Fruit fly (Drosophila melanogaster) whole organism: Measurements from ENCODE around the gene CG33230.

Experiments
- CG8478 ChIP-seq: fragments of >200 bp; optimal IDR thresholded peaks from 2 replicates; lab custom pipeline; 2018; ENCODE audit warnings: inconsistent platforms
- Dll ChIP-seq: fragments of >200 bp; optimal IDR thresholded peaks from 2 replicates; lab custom pipeline; 2017
- EcR ChIP-seq, 2 experiments: fragments of >200 bp; optimal IDR thresholded peaks; 2 replicates each; lab custom pipeline; 2017; ENCODE audit warnings: missing biosample characterization in 2 of 2, missing genetic modification characterization in 2 of 2, missing genetic modification reagents in 2 of 2
- usp ChIP-seq: fragments of >200 bp; optimal IDR thresholded peaks from 2 replicates; lab custom pipeline; 2017; ENCODE audit warnings: missing biosample characterization, missing genetic modification characterization, mixed read lengths

DNA sequence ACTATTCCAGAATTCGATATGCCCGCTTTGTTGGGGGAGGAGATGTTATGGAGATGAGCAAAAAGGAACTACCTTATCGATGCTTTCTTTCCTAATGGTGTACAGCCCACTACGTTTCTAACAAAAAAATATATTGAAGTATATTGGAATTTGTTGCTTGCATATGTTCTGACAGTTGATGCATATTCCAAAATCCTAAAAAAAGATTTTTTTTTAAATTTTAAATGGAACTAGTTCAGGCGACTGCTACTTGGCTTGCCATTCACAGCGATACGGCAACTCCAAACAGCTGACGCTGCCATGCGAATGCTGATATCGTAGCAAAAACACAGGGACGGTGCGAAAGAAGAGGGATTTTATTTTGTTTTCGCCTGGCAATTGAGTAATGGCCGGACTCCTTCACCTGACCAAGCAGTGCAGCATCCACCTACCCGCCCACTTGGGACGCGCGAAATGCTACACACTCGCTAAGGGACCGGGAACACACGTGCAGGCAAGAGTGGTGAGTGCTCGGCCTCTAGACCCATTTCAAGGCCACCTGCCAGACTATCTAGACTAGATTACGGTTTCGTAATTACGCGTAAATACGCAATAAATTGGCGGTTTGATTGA, at the start of gene CG33230, which contains the start of the genes CG13926 and ABCB7:
- TF ChIP-seq Dll (lab: Kevin White, UChicago) (no peak), CG8478 (lab: Kevin White, UChicago) (no peak), usp (GFP tag; lab: Kevin White, UChicago) (no peak), EcR (GFP tag; optimal IDR thresholded peaks at IDR 0.05; lab: Kevin White, UChicago) (no peak)
